Fruit fly (Drosophila melanogaster): ENCODE data around the gene His3.3A.

DNA sequence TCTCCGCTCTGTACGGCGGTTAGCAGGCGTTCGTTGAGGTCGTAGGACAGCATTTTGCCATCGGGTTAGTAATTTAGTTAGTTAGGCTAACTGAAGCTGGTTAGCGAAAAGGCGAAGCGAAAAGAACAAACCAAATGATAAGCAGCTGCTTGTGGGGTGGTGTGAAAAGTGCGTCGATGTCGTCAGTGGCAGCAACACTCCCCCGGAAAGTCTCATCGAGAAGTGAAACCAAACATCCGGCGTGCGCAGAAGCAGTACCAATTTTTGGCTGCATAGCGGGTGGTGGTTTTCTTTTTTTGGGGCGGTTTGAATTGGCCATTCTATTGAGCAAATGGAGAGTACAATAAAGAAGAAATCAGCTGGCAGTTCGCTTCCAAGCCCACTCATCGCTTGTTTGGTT is 4.0 kb upstream of the His3.3A start, which contains the start of gene CG9121:
- TF ChIP-seq Hr38 (GFP tag; optimal IDR thresholded peaks at IDR 0.05): no peak
- no peak for TF ChIP-seq Hr39 (GFP tag; optimal IDR thresholded peaks at IDR 0.05)
- TF ChIP-seq CG11762 (GFP tag; optimal IDR thresholded peaks at IDR 0.05; ENCODE audit: insufficient read depth): no peak
- no peak for TF ChIP-seq Gug (GFP tag; IDR thresholded peaks at IDR 0.05)
- no peak for TF ChIP-seq dsx (GFP tag; optimal IDR thresholded peaks at IDR 0.05; ENCODE audit: poor library complexity, severe bottlenecking)
- no peak for TF ChIP-seq fd59A (GFP tag; optimal IDR thresholded peaks at IDR 0.05)
- no peak for TF ChIP-seq vri (GFP tag; optimal IDR thresholded peaks at IDR 0.05)
- TF ChIP-seq CG16779 (tag; optimal IDR thresholded peaks at IDR 0.05): no peak
- no peak for TF ChIP-seq pdm3 (GFP tag; optimal IDR thresholded peaks at IDR 0.05)
- TF ChIP-seq acj6 (GFP tag; optimal IDR thresholded peaks at IDR 0.05): no peak
- no peak for TF ChIP-seq CG11902 (GFP tag; optimal IDR thresholded peaks at IDR 0.05)
